Worm (Caenorhabditis elegans) whole organism, L2 larva: ENCODE data around the gene suex-2.

Experiments used
- blmp-1 ChIP-seq: sonication (generic microtip); optimal IDR thresholded peaks from 2 replicates; lab custom pipeline; 2017; ENCODE audit warnings: missing genetic modification characterization, mild to moderate bottlenecking, missing compliant biosample characterization, antibody characterized with exemption, moderate library complexity; ENCODE audit not compliant: insufficient read depth
- elt-3 ChIP-seq: sonication (generic microtip); optimal IDR thresholded peaks from 2 replicates; lab custom pipeline; 2017; ENCODE audit warnings: missing biosample characterization, missing genetic modification characterization
- lin-11 ChIP-seq: fragments of 150-350 bp; sonication (generic microtip); optimal IDR thresholded peaks from 2 replicates; lab custom pipeline; 2014; ENCODE audit warnings: missing biosample characterization, missing genetic modification characterization, inconsistent platforms, mixed read lengths
- mdl-1 ChIP-seq, 2 experiments: fragments of 150-350 bp in 1 of 2; sonication (generic microtip) in 1 of 2; optimal IDR thresholded peaks; 2 replicates each; lab custom pipeline; 2017; ENCODE audit warnings: missing biosample characterization in 2 of 2, missing genetic modification characterization in 2 of 2
- nhr-237 ChIP-seq: fragments of 150-350 bp; optimal IDR thresholded peaks from 2 replicates; lab custom pipeline; 2014; ENCODE audit warnings: missing biosample characterization, missing genetic modification characterization

DNA sequence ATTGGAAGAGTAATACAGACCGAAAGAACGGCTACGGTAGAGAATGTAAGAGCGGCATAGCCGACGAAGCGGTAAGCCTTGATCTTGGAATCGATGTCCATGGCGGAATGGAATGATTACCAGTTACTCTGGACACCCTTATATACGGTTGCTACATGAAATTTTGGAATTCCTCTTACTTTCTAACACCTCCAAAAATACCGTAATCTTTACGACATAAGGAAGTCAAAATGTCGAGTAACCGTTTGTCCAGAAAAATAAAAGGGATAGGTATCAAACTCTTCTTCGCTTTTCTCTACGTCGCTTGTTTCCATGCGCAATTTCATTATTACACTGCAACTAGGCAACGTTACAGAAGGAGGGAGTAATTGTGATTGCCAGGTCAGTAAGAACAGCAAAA lies 11.6 kb downstream of the suex-2 start, which contains the start of gene col-119:
- TF ChIP-seq mdl-1 (tag; optimal IDR thresholded peaks at IDR 0.05; lab: Kevin White, UChicago) = no peak
- no peak for TF ChIP-seq blmp-1 (tag; lab: Kevin White, UChicago)
- no peak for TF ChIP-seq lin-11 (tag; lab: Kevin White, UChicago)
- no peak for TF ChIP-seq nhr-237 (tag; lab: Kevin White, UChicago)
- TF ChIP-seq elt-3 (tag; lab: Kevin White, UChicago) = no peak
